Worm (Caenorhabditis elegans) whole organism, L2 larva: ENCODE data around the gene nspc-19.
A peak's percentile ranks its signal among the peaks of the same experiment; 100 is the strongest.

Source experiments
- F13H6.1 ChIP-seq: sonication (generic microtip); optimal IDR thresholded peaks from 2 replicates; lab custom pipeline; 2016; ENCODE audit warnings: missing genetic modification characterization, missing compliant biosample characterization
- R02D3.7 ChIP-seq: fragments of 150-350 bp; optimal IDR thresholded peaks from 2 replicates; lab custom pipeline; 2014; ENCODE audit warnings: missing biosample characterization, missing genetic modification characterization
- Y55F3AM.14 ChIP-seq: fragments of 200-800 bp; sonication (Bioruptor generic); optimal IDR thresholded peaks from 2 replicates; lab custom pipeline; 2018; ENCODE audit warnings: mild to moderate bottlenecking, missing genetic modification characterization, missing compliant biosample characterization
- aly-2 ChIP-seq: fragments of 150-350 bp; optimal IDR thresholded peaks from 2 replicates; lab custom pipeline; 2014; ENCODE audit warnings: missing biosample characterization, missing genetic modification characterization
- ama-1 ChIP-seq: fragments of 150-350 bp; optimal IDR thresholded peaks from 2 replicates; lab custom pipeline; 2018; ENCODE audit warnings: inconsistent platforms
- blmp-1 ChIP-seq: sonication (generic microtip); optimal IDR thresholded peaks from 2 replicates; lab custom pipeline; 2017; ENCODE audit warnings: missing genetic modification characterization, mild to moderate bottlenecking, missing compliant biosample characterization, antibody characterized with exemption, moderate library complexity; ENCODE audit not compliant: insufficient read depth
- ceh-16 ChIP-seq: fragments of 150-350 bp; optimal IDR thresholded peaks from 2 replicates; lab custom pipeline; 2014; ENCODE audit warnings: missing biosample characterization, missing genetic modification characterization
- ceh-82 ChIP-seq: fragments of 150-350 bp; optimal IDR thresholded peaks from 2 replicates; lab custom pipeline; 2014; ENCODE audit warnings: missing biosample characterization, missing genetic modification characterization
- crh-2 ChIP-seq: sonication (generic microtip); optimal IDR thresholded peaks from 2 replicates; lab custom pipeline; 2017; ENCODE audit warnings: missing biosample characterization, missing genetic modification characterization
- dmd-4 ChIP-seq: sonication (generic microtip); optimal IDR thresholded peaks from 2 replicates; lab custom pipeline; 2017; ENCODE audit warnings: missing biosample characterization, missing genetic modification characterization
- egl-27 ChIP-seq: sonication (generic microtip); optimal IDR thresholded peaks from 3 replicates; lab custom pipeline; 2017; ENCODE audit warnings: missing biosample characterization, missing genetic modification reagents, missing genetic modification characterization
- elt-1 ChIP-seq: fragments of 150-350 bp; optimal IDR thresholded peaks from 2 replicates; lab custom pipeline; 2014; ENCODE audit warnings: missing biosample characterization, missing genetic modification characterization
- elt-3 ChIP-seq: sonication (generic microtip); optimal IDR thresholded peaks from 2 replicates; lab custom pipeline; 2017; ENCODE audit warnings: missing biosample characterization, missing genetic modification characterization
- fos-1 ChIP-seq: fragments of 150-350 bp; optimal IDR thresholded peaks from 2 replicates; lab custom pipeline; 2014; ENCODE audit warnings: missing biosample characterization, missing genetic modification characterization
- gmeb-1 ChIP-seq: fragments of 150-350 bp; optimal IDR thresholded peaks from 2 replicates; lab custom pipeline; 2014; ENCODE audit warnings: missing biosample characterization, missing genetic modification characterization
- lin-11 ChIP-seq: fragments of 150-350 bp; sonication (generic microtip); optimal IDR thresholded peaks from 2 replicates; lab custom pipeline; 2014; ENCODE audit warnings: missing biosample characterization, missing genetic modification characterization, inconsistent platforms, mixed read lengths
- mbf-1 ChIP-seq: sonication (generic microtip); optimal IDR thresholded peaks from 2 replicates; lab custom pipeline; 2017; ENCODE audit warnings: missing biosample characterization, missing genetic modification characterization
- mdl-1 ChIP-seq, 2 experiments: fragments of 150-350 bp in 1 of 2; sonication (generic microtip) in 1 of 2; optimal IDR thresholded peaks; 2 replicates each; lab custom pipeline; 2017; ENCODE audit warnings: missing biosample characterization in 2 of 2, missing genetic modification characterization in 2 of 2
- nhr-10 ChIP-seq: sonication (generic microtip); optimal IDR thresholded peaks from 2 replicates; lab custom pipeline; 2017; ENCODE audit warnings: missing biosample characterization, missing genetic modification characterization
- nhr-11 ChIP-seq: fragments of 150-350 bp; optimal IDR thresholded peaks from 2 replicates; lab custom pipeline; 2014; ENCODE audit warnings: missing biosample characterization, missing genetic modification characterization
- nhr-12 ChIP-seq: fragments of 150-350 bp; optimal IDR thresholded peaks from 2 replicates; lab custom pipeline; 2014; ENCODE audit warnings: missing biosample characterization, missing genetic modification characterization
- nhr-129 ChIP-seq: fragments of 150-350 bp; optimal IDR thresholded peaks from 2 replicates; lab custom pipeline; 2014; ENCODE audit warnings: missing biosample characterization, missing genetic modification characterization
- nhr-21 ChIP-seq: fragments of 150-350 bp; optimal IDR thresholded peaks from 2 replicates; lab custom pipeline; 2014; ENCODE audit warnings: missing biosample characterization, missing genetic modification characterization
- nhr-23 ChIP-seq: fragments of 150-350 bp; optimal IDR thresholded peaks from 2 replicates; lab custom pipeline; 2014; ENCODE audit warnings: missing biosample characterization, missing genetic modification reagents, missing genetic modification characterization
- nhr-6 ChIP-seq: fragments of 150-350 bp; optimal IDR thresholded peaks from 2 replicates; lab custom pipeline; 2014; ENCODE audit warnings: missing biosample characterization, missing genetic modification characterization
- peb-1 ChIP-seq: fragments of 150-350 bp; optimal IDR thresholded peaks from 2 replicates; lab custom pipeline; 2014; ENCODE audit warnings: missing biosample characterization, missing genetic modification characterization
- sma-3 ChIP-seq: sonication (generic microtip); optimal IDR thresholded peaks from 2 replicates; lab custom pipeline; 2016; ENCODE audit warnings: missing genetic modification reagents, missing genetic modification characterization, missing compliant biosample characterization
- sma-9 ChIP-seq, 2 experiments: fragments of 150-350 bp in 1 of 2; sonication (generic microtip) in 1 of 2; optimal IDR thresholded peaks; 2 replicates each; lab custom pipeline; 2014 to 2016; ENCODE audit warnings: missing genetic modification characterization in 2 of 2, mild to moderate bottlenecking in 1 of 2, missing biosample characterization in 1 of 2, missing compliant biosample characterization in 1 of 2, missing genetic modification reagents in 1 of 2, moderate library complexity in 1 of 2
- snpc-4 ChIP-seq: fragments of 150-350 bp; optimal IDR thresholded peaks from 2 replicates; lab custom pipeline; 2014; ENCODE audit warnings: missing biosample characterization, missing genetic modification characterization
- unc-55 ChIP-seq: fragments of 150-350 bp; sonication (generic microtip); optimal IDR thresholded peaks from 3 replicates; lab custom pipeline; 2014; ENCODE audit warnings: missing biosample characterization, missing genetic modification reagents, missing genetic modification characterization
- zag-1 ChIP-seq: fragments of 150-350 bp; optimal IDR thresholded peaks from 2 replicates; lab custom pipeline; 2014; ENCODE audit warnings: missing biosample characterization, missing genetic modification characterization
- ztf-1 ChIP-seq: fragments of 200-800 bp; sonication (Bioruptor generic); conservative IDR thresholded peaks from 2 replicates; pipeline ENCODE4 v1.3.6; 2022; ENCODE audit warnings: missing genetic modification characterization, missing compliant biosample characterization
- ztf-4 ChIP-seq: fragments of 150-350 bp; optimal IDR thresholded peaks from 2 replicates; lab custom pipeline; 2014; ENCODE audit warnings: missing biosample characterization, missing genetic modification characterization

nspc-19 gene

DNA sequence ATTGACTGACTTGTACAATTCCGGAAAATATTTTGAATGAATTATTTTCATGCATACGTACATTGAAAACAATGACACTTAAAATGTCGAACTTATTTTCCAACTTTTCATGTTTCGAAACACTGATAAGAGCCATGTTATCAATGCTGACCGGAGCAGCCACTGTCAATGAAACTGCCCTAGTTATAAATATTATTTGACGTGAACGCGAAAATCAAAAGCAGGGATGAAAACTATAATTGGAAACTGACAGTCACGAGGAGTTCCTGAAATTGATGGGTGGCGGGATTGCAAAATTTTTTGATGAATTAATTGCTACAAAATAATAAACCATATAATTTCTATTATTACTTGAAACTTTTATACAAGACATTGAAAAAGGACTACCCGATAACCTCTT, 11.0 kb downstream of the nspc-19 start:
- no peak for TF ChIP-seq nhr-23 (tag; lab: Kevin White, UChicago)
- TF ChIP-seq nhr-6 (tag; lab: Kevin White, UChicago) = no peak
- peak; percentile 31 for TF ChIP-seq gmeb-1
- peak; percentile 51 for TF ChIP-seq fos-1
- TF ChIP-seq sma-9 (GFP tag; optimal IDR thresholded peaks at IDR 0.05; lab: Kevin White, UChicago) = peak; percentile 5
- no peak for TF ChIP-seq sma-9 (tag; optimal IDR thresholded peaks at IDR 0.05; lab: Kevin White, UChicago)
- no peak for TF ChIP-seq zag-1 (tag; lab: Kevin White, UChicago)
- no peak for TF ChIP-seq R02D3.7 (tag; lab: Kevin White, UChicago)
- no peak for TF ChIP-seq sma-3 (GFP tag; lab: Kevin White, UChicago)

DNA sequence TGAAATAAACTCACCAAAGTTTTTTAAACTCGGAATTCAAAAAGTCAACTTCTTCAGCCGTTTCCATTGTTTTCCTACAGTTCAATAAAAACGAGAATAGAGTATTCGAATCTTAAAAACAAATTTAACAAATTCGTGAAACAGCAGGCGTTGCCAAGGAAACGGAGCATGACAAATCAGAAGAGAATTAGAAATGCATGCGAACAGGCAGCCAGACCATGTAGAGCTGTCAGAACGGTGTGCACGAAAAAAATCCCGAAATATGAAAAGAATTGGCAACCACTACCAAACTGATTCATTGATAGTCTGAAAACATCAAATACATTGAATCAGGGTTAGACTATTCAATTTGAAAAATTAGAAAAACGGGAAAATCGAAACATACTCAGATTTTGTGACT, 13.5 kb downstream of the nspc-19 start, which contains the start of gene fbxa-81:
Gene fbxa-81 (minus strand): TSS at position 101 of the 400 bp plus-strand sequence.
- no peak for TF ChIP-seq ceh-16 (tag; lab: Kevin White, UChicago)
- TF ChIP-seq nhr-21 = no peak
- no peak for TF ChIP-seq ztf-4 (tag; lab: Kevin White, UChicago)
- TF ChIP-seq nhr-23 (tag; lab: Kevin White, UChicago) = no peak
- TF ChIP-seq fos-1 = no peak
- TF ChIP-seq nhr-129 (tag; lab: Kevin White, UChicago) = no peak
- TF ChIP-seq elt-1 (tag; lab: Kevin White, UChicago) = no peak
- TF ChIP-seq elt-3 (tag; lab: Kevin White, UChicago) = no peak
- no peak for TF ChIP-seq dmd-4 (tag; lab: Kevin White, UChicago)
- TF ChIP-seq crh-2 (tag; lab: Kevin White, UChicago) = no peak
- no peak for TF ChIP-seq mbf-1
- TF ChIP-seq ztf-1 (GFP tag; lab: Robert Waterston, UW) = no peak

DNA sequence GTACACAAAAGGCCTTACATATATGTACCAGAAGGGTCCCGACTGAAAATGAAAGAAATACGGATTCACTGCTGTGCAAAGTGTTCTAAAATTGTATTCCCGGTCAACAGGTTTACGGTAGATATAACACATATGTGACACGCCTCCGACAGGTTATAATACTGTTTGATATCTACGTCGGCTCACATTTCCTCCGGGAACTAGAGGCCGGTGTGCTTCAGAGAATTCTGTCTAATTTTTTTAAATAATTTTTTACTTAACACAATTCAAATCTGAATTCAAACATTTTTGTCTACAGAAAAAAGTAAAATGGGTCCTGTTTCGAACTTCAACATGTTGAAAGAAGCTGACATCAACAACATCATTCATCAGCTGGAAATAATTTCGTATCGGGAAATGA, 14.7 kb downstream of the nspc-19 start, which contains the start of gene T24C2.3:
Gene T24C2.3 (plus strand): TSS at position 301 of the 400 bp plus-strand sequence.
- TF ChIP-seq blmp-1 (tag; lab: Kevin White, UChicago) (no peak), nhr-11 (tag; lab: Kevin White, UChicago) (no peak), F13H6.1 (tag; lab: Kevin White, UChicago) (no peak), Y55F3AM.14 (GFP tag; lab: Kevin White, UChicago) (no peak), sma-3 (GFP tag; lab: Kevin White, UChicago) (no peak), ama-1 (no peak), nhr-6 (tag; lab: Kevin White, UChicago) (no peak), nhr-12 (no peak), mbf-1 (no peak), lin-11 (tag; lab: Kevin White, UChicago) (no peak), nhr-10 (tag; lab: Kevin White, UChicago) (no peak), peb-1 (tag; lab: Kevin White, UChicago) (no peak), egl-27 (tag; lab: Kevin White, UChicago) (no peak), ztf-4 (tag; lab: Kevin White, UChicago) (no peak), sma-9 (GFP tag; optimal IDR thresholded peaks at IDR 0.05; lab: Kevin White, UChicago) (no peak), sma-9 (tag; optimal IDR thresholded peaks at IDR 0.05; lab: Kevin White, UChicago) (no peak), gmeb-1 (no peak), snpc-4 (tag; lab: Kevin White, UChicago) (no peak)

DNA sequence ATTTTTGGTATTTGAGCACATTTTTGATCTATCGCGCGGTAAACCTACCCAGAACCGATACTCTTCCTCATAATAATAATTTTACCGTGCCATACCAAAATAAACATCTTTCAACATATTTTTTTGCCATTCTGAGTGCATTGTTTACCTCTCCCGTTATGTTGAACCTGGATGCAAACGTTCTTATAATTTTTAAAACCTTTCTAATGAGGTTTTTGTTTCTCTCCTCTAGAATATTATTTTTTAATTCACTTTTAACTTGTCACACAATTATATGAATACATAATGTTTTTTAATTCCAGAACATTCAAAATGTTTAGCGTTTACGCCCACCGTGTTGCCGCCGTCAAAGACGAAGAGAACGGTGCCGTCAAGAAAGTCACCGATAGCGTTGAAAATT, 17.0 kb downstream of the nspc-19 start, which contains the start of gene enri-2:
Gene enri-2 (plus strand): TSS at position 301 of the 400 bp plus-strand sequence.
- no peak for TF ChIP-seq mbf-1
- no peak for TF ChIP-seq blmp-1 (tag; lab: Kevin White, UChicago)
- no peak for TF ChIP-seq crh-2 (tag; lab: Kevin White, UChicago)
- TF ChIP-seq nhr-10 (tag; lab: Kevin White, UChicago) = no peak
- TF ChIP-seq fos-1 = no peak
- no peak for TF ChIP-seq sma-3 (GFP tag; lab: Kevin White, UChicago)
- TF ChIP-seq mdl-1 (tag; optimal IDR thresholded peaks at IDR 0.05; lab: Kevin White, UChicago) = no peak
- no peak for TF ChIP-seq unc-55 (GFP tag; lab: Kevin White, UChicago)
- TF ChIP-seq nhr-23 (tag; lab: Kevin White, UChicago) = no peak
- TF ChIP-seq nhr-129 (tag; lab: Kevin White, UChicago) = no peak
- no peak for TF ChIP-seq elt-3 (tag; lab: Kevin White, UChicago)
- TF ChIP-seq aly-2 = no peak
- no peak for TF ChIP-seq ztf-4 (tag; lab: Kevin White, UChicago)
- no peak for TF ChIP-seq ceh-82 (tag; lab: Kevin White, UChicago)
